1 fruit fly cellular context compared by ENCODE assay signal in the genomic region with DNA sequence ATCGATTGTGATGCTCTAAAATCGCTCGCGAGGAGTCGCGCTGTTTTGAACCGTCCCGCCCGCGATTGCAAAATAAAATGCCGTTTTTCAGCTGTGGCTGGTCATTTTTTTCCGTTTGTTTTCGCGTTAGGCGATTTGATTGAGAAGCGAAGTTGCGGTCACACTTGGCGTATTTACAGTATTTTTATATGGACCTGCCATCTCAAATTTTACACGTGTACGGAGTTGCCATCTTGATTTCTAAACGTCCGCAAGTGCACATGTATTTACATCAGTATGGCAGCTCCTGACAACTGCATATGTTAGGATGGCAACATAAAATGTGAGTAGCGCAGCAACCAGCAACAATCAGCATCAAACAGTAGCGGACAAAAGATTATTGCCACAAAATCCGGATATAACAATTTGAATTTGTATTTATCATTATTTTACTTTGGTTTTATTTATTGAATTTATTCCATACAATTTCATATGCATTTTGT.
TF ChIP-seq lines count a peak whose summit lies in the region.

A gene (minus strand): TSS at position 82 of the 482 bp plus-strand sequence.

TF ChIP-seq in whole organism, embryonic, 481 proteins besides CTCF, POLR2A, EP300 and RAD21 (continued from another document and continues in another):
- TF ChIP-seq sug (tag; optimal IDR thresholded peaks at IDR 0.05; lab: Kevin White, UChicago): peak; percentile 93
- peak; percentile 91 for TF ChIP-seq CG12299 (tag; optimal IDR thresholded peaks at IDR 0.05; lab: Kevin White, UChicago)
- peak; percentile 93 for TF ChIP-seq CG4282 (GFP tag; optimal IDR thresholded peaks at IDR 0.05; lab: Kevin White, UChicago)
- TF ChIP-seq run (tag; optimal IDR thresholded peaks at IDR 0.05; lab: Kevin White, UChicago): peak; percentile 80
- peak; percentile 94 for TF ChIP-seq cato (GFP tag; optimal IDR thresholded peaks at IDR 0.05; lab: Kevin White, UChicago; ENCODE audit: borderline replicate concordance)
- TF ChIP-seq Nf-YA (GFP tag; IDR thresholded peaks at IDR 0.05; lab: Robert Waterston, UW): no peak
- TF ChIP-seq CG6689 (GFP tag; IDR thresholded peaks at IDR 0.05; lab: Robert Waterston, UW): no peak
- TF ChIP-seq CG10274 (GFP tag; optimal IDR thresholded peaks at IDR 0.05; lab: Kevin White, UChicago): peak; percentile 71
- no peak for TF ChIP-seq crol (GFP tag; IDR thresholded peaks at IDR 0.05; lab: Robert Waterston, UW)
- TF ChIP-seq Taf1 (GFP tag; IDR thresholded peaks at IDR 0.05; lab: Robert Waterston, UW): no peak
- TF ChIP-seq caup (GFP tag; optimal IDR thresholded peaks at IDR 0.05; lab: Kevin White, UChicago; ENCODE audit: severe bottlenecking): peak; percentile 98
- TF ChIP-seq sima (GFP tag; optimal IDR thresholded peaks at IDR 0.05; lab: Kevin White, UChicago): peak; percentile 81
- TF ChIP-seq Med (GFP tag; lab: Kevin White, UChicago): peak; percentile 99
- peak; percentile 95 for TF ChIP-seq luna (GFP tag; optimal IDR thresholded peaks at IDR 0.05; lab: Kevin White, UChicago)
- no peak for TF ChIP-seq Dbx (GFP tag; IDR thresholded peaks at IDR 0.05; lab: Robert Waterston, UW)
- no peak for TF ChIP-seq slbo (GFP tag; IDR thresholded peaks at IDR 0.05; lab: Robert Waterston, UW)
- TF ChIP-seq CG8944 (GFP tag; optimal IDR thresholded peaks at IDR 0.05; lab: Kevin White, UChicago): peak; percentile 94
- TF ChIP-seq tll (GFP tag; optimal IDR thresholded peaks at IDR 0.05; lab: Kevin White, UChicago): peak in 1 of 2 experiments; percentile 46
- no peak for TF ChIP-seq jigr1 (GFP tag; IDR thresholded peaks at IDR 0.05; lab: Robert Waterston, UW)
- no peak for TF ChIP-seq vvl (GFP tag; IDR thresholded peaks at IDR 0.05; lab: Robert Waterston, UW)
- peak; percentile 97 for TF ChIP-seq CG18619 (GFP tag; optimal IDR thresholded peaks at IDR 0.05; lab: Kevin White, UChicago)
- peak; percentile 96 for TF ChIP-seq Bteb2 (GFP tag; optimal IDR thresholded peaks at IDR 0.05; lab: Kevin White, UChicago)
- TF ChIP-seq ro (GFP tag; IDR thresholded peaks at IDR 0.05; lab: Robert Waterston, UW): no peak
- TF ChIP-seq hbn (GFP tag; IDR thresholded peaks at IDR 0.05; lab: Robert Waterston, UW; ENCODE audit: partially characterized antibody): no peak
- TF ChIP-seq CG13287 (GFP tag; IDR thresholded peaks at IDR 0.05; lab: Robert Waterston, UW; ENCODE audit: partially characterized antibody): no peak
- peak; percentile 91 for TF ChIP-seq CG4617 (GFP tag; optimal IDR thresholded peaks at IDR 0.05; lab: Kevin White, UChicago; ENCODE audit: borderline replicate concordance)
- TF ChIP-seq CG12155 (GFP tag; optimal IDR thresholded peaks at IDR 0.05; lab: Kevin White, UChicago): peak; percentile 92
- peak; percentile 87 for TF ChIP-seq ab (GFP tag; optimal IDR thresholded peaks at IDR 0.05; lab: Kevin White, UChicago)
- TF ChIP-seq btn (GFP tag; optimal IDR thresholded peaks at IDR 0.05; lab: Kevin White, UChicago): peak; percentile 84
- TF ChIP-seq Lhr (GFP tag; optimal IDR thresholded peaks at IDR 0.05; lab: Kevin White, UChicago): peak; percentile 100
- TF ChIP-seq CG18476 (GFP tag; optimal IDR thresholded peaks at IDR 0.05; lab: Kevin White, UChicago): peak; percentile 77
- peak; percentile 97 for TF ChIP-seq CG8089 (GFP tag; optimal IDR thresholded peaks at IDR 0.05; lab: Kevin White, UChicago)
- no peak for TF ChIP-seq CG4730 (GFP tag; IDR thresholded peaks at IDR 0.05; lab: Robert Waterston, UW)
- peak; percentile 96 for TF ChIP-seq CG13775 (GFP tag; optimal IDR thresholded peaks at IDR 0.05; lab: Kevin White, UChicago)
- TF ChIP-seq CG10979 (tag; optimal IDR thresholded peaks at IDR 0.05; lab: Kevin White, UChicago): peak; percentile 77
- peak; percentile 82 for TF ChIP-seq nerfin-1 (tag; optimal IDR thresholded peaks at IDR 0.05; lab: Kevin White, UChicago)
- peak; percentile 70 for TF ChIP-seq CG8359 (GFP tag; optimal IDR thresholded peaks at IDR 0.05; lab: Kevin White, UChicago; ENCODE audit: borderline replicate concordance)
- peak; percentile 91 for TF ChIP-seq ewg (GFP tag; optimal IDR thresholded peaks at IDR 0.05; lab: Kevin White, UChicago)
- TF ChIP-seq CG10267 (tag; optimal IDR thresholded peaks at IDR 0.05; lab: Kevin White, UChicago): peak; percentile 88
- peak; percentile 82 for TF ChIP-seq CG14965 (GFP tag; optimal IDR thresholded peaks at IDR 0.05; lab: Kevin White, UChicago; ENCODE audit: borderline replicate concordance)
- no peak for TF ChIP-seq ranshi (GFP tag; IDR thresholded peaks at IDR 0.05; lab: Robert Waterston, UW)
- peak; percentile 66 for TF ChIP-seq CG6654 (GFP tag; optimal IDR thresholded peaks at IDR 0.05; lab: Kevin White, UChicago)
- peak; percentile 93 for TF ChIP-seq CG16815 (GFP tag; optimal IDR thresholded peaks at IDR 0.05; lab: Kevin White, UChicago)
- TF ChIP-seq Gug (GFP tag; IDR thresholded peaks at IDR 0.05; lab: Robert Waterston, UW): peak; percentile 95
- TF ChIP-seq nerfin-2 (GFP tag; IDR thresholded peaks at IDR 0.05; lab: Robert Waterston, UW; ENCODE audit: partially characterized antibody): no peak
- TF ChIP-seq bsh (GFP tag; optimal IDR thresholded peaks at IDR 0.05; lab: Kevin White, UChicago): peak in 1 of 2 experiments; percentile 93
- TF ChIP-seq slou (GFP tag; optimal IDR thresholded peaks at IDR 0.05; lab: Kevin White, UChicago): peak; percentile 98
- no peak for TF ChIP-seq ssp (GFP tag; IDR thresholded peaks at IDR 0.05; lab: Robert Waterston, UW)
- TF ChIP-seq GATAe (GFP tag; conservative IDR thresholded peaks at IDR 0.05; lab: Robert Waterston, UW): no peak
- TF ChIP-seq CG30431 (GFP tag; optimal IDR thresholded peaks at IDR 0.05; lab: Kevin White, UChicago): peak; percentile 96
- TF ChIP-seq CG1529 (GFP tag; optimal IDR thresholded peaks at IDR 0.05; lab: Kevin White, UChicago): peak; percentile 90
- TF ChIP-seq crc (GFP tag; optimal IDR thresholded peaks at IDR 0.05; lab: Kevin White, UChicago): peak; percentile 93
- TF ChIP-seq CG9932 (GFP tag; IDR thresholded peaks at IDR 0.05; lab: Robert Waterston, UW): no peak
- TF ChIP-seq CG18764 (GFP tag; optimal IDR thresholded peaks at IDR 0.05; lab: Kevin White, UChicago): peak; percentile 93
- TF ChIP-seq CG4404 (GFP tag; IDR thresholded peaks at IDR 0.05; lab: Robert Waterston, UW): no peak
- TF ChIP-seq CG7372 (GFP tag; IDR thresholded peaks at IDR 0.05; lab: Robert Waterston, UW): no peak
- no peak for TF ChIP-seq Poxn (GFP tag; IDR thresholded peaks at IDR 0.05; lab: Robert Waterston, UW)
- no peak for TF ChIP-seq CG31224 (GFP tag; IDR thresholded peaks at IDR 0.05; lab: Robert Waterston, UW)
- peak in 1 of 3 experiments; percentile 65 for TF ChIP-seq lola (GFP tag; optimal IDR thresholded peaks at IDR 0.05; lab: Kevin White, UChicago)
- TF ChIP-seq croc (GFP tag; conservative IDR thresholded peaks at IDR 0.05; lab: Robert Waterston, UW): peak; percentile 84
- TF ChIP-seq eve (GFP tag; optimal IDR thresholded peaks at IDR 0.05; lab: Kevin White, UChicago): no peak
- peak; percentile 90 for TF ChIP-seq CG4707 (GFP tag; optimal IDR thresholded peaks at IDR 0.05; lab: Kevin White, UChicago)
- no peak for TF ChIP-seq CG11456 (GFP tag; IDR thresholded peaks at IDR 0.05; lab: Robert Waterston, UW)
- peak; percentile 93 for TF ChIP-seq az2 (GFP tag; optimal IDR thresholded peaks at IDR 0.05; lab: Kevin White, UChicago)
- peak; percentile 97 for TF ChIP-seq NC2β (GFP tag; optimal IDR thresholded peaks at IDR 0.05; lab: Kevin White, UChicago)
- TF ChIP-seq Six4 (GFP tag; optimal IDR thresholded peaks at IDR 0.05; lab: Kevin White, UChicago): peak; percentile 89
- TF ChIP-seq onecut (GFP tag; IDR thresholded peaks at IDR 0.05; lab: Robert Waterston, UW): peak; percentile 88
- peak; percentile 96 for TF ChIP-seq CG2120 (GFP tag; optimal IDR thresholded peaks at IDR 0.05; lab: Kevin White, UChicago)
- peak; percentile 98 for TF ChIP-seq HmgZ (tag; optimal IDR thresholded peaks at IDR 0.05; lab: Kevin White, UChicago)
- peak; percentile 91 for TF ChIP-seq CG3281 (GFP tag; optimal IDR thresholded peaks at IDR 0.05; lab: Kevin White, UChicago)
- TF ChIP-seq dan (GFP tag; IDR thresholded peaks at IDR 0.05; lab: Robert Waterston, UW): no peak
- peak; percentile 95 for TF ChIP-seq CG18599 (GFP tag; optimal IDR thresholded peaks at IDR 0.05; lab: Kevin White, UChicago)
- no peak for TF ChIP-seq CG17361 (GFP tag; IDR thresholded peaks at IDR 0.05; lab: Robert Waterston, UW)
- no peak for TF ChIP-seq CG6175 (GFP tag; IDR thresholded peaks at IDR 0.05; lab: Robert Waterston, UW)
- peak; percentile 97 for TF ChIP-seq CHES-1-like (GFP tag; optimal IDR thresholded peaks at IDR 0.05; lab: Kevin White, UChicago)
- TF ChIP-seq mirr (GFP tag; optimal IDR thresholded peaks at IDR 0.05; lab: Kevin White, UChicago): peak; percentile 98
- peak; percentile 80 for TF ChIP-seq CG2678 (tag; optimal IDR thresholded peaks at IDR 0.05; lab: Kevin White, UChicago)
- TF ChIP-seq ATbp (GFP tag; optimal IDR thresholded peaks at IDR 0.05; lab: Kevin White, UChicago): peak; percentile 95
- peak; percentile 96 for TF ChIP-seq emc (GFP tag; optimal IDR thresholded peaks at IDR 0.05; lab: Kevin White, UChicago)
- TF ChIP-seq maf-S (GFP tag; optimal IDR thresholded peaks at IDR 0.05; lab: Kevin White, UChicago): peak; percentile 97
- TF ChIP-seq Sin3A (optimal IDR thresholded peaks at IDR 0.05; lab: Kevin White, UChicago): peak; percentile 48
- TF ChIP-seq CG10321 (GFP tag; IDR thresholded peaks at IDR 0.05; lab: Robert Waterston, UW): no peak
- TF ChIP-seq amos (GFP tag; IDR thresholded peaks at IDR 0.05; lab: Robert Waterston, UW; ENCODE audit: partially characterized antibody): no peak
- peak; percentile 69 for TF ChIP-seq Nf-YC (tag; optimal IDR thresholded peaks at IDR 0.05; lab: Kevin White, UChicago)
- peak; percentile 90 for TF ChIP-seq tin (GFP tag; optimal IDR thresholded peaks at IDR 0.05; lab: Kevin White, UChicago)
- TF ChIP-seq Mrtf (GFP tag; IDR thresholded peaks at IDR 0.05; lab: Robert Waterston, UW): no peak
- TF ChIP-seq Tbp (GFP tag; optimal IDR thresholded peaks at IDR 0.05; lab: Kevin White, UChicago): no peak
- no peak for TF ChIP-seq CG6791 (GFP tag; IDR thresholded peaks at IDR 0.05; lab: Robert Waterston, UW; ENCODE audit: partially characterized antibody)
- no peak for TF ChIP-seq bbx (GFP tag; IDR thresholded peaks at IDR 0.05; lab: Robert Waterston, UW; ENCODE audit: partially characterized antibody)
- TF ChIP-seq Fer3 (tag; optimal IDR thresholded peaks at IDR 0.05; lab: Kevin White, UChicago): peak; percentile 94
- TF ChIP-seq C15 (GFP tag; IDR thresholded peaks at IDR 0.05; lab: Robert Waterston, UW): no peak
- peak; percentile 55 for TF ChIP-seq Sry-β (GFP tag; optimal IDR thresholded peaks at IDR 0.05; lab: Kevin White, UChicago)
- peak; percentile 97 for TF ChIP-seq da (GFP tag; optimal IDR thresholded peaks at IDR 0.05; lab: Kevin White, UChicago)
- no peak for TF ChIP-seq CG32772 (GFP tag; IDR thresholded peaks at IDR 0.05; lab: Robert Waterston, UW)
- peak; percentile 95 for TF ChIP-seq eyg (GFP tag; optimal IDR thresholded peaks at IDR 0.05; lab: Kevin White, UChicago)
- TF ChIP-seq Elba2 (GFP tag; optimal IDR thresholded peaks at IDR 0.05; lab: Kevin White, UChicago): peak; percentile 85
- no peak for TF ChIP-seq CG5953 (GFP tag; IDR thresholded peaks at IDR 0.05; lab: Robert Waterston, UW)
- peak; percentile 86 for TF ChIP-seq CG12104 (GFP tag; optimal IDR thresholded peaks at IDR 0.05; lab: Kevin White, UChicago)
- no peak for TF ChIP-seq sim (GFP tag; IDR thresholded peaks at IDR 0.05; lab: Robert Waterston, UW)
- TF ChIP-seq inv (GFP tag; IDR thresholded peaks at IDR 0.05; lab: Robert Waterston, UW; ENCODE audit: partially characterized antibody): no peak
- no peak for TF ChIP-seq ato (GFP tag; IDR thresholded peaks at IDR 0.05; lab: Robert Waterston, UW; ENCODE audit: partially characterized antibody)
- peak; percentile 95 for TF ChIP-seq CG12391 (tag; optimal IDR thresholded peaks at IDR 0.05; lab: Kevin White, UChicago)
- TF ChIP-seq CG4820 (GFP tag; optimal IDR thresholded peaks at IDR 0.05; lab: Kevin White, UChicago): peak; percentile 91
- TF ChIP-seq exex (tag; optimal IDR thresholded peaks at IDR 0.05; lab: Kevin White, UChicago): peak; percentile 70
- TF ChIP-seq CG5245 (GFP tag; optimal IDR thresholded peaks at IDR 0.05; lab: Kevin White, UChicago): peak; percentile 81
- TF ChIP-seq Ravus (GFP tag; IDR thresholded peaks at IDR 0.05; lab: Robert Waterston, UW): no peak
- peak; percentile 88 for TF ChIP-seq CG8388 (GFP tag; optimal IDR thresholded peaks at IDR 0.05; lab: Kevin White, UChicago)
- TF ChIP-seq Lpt (GFP tag; optimal IDR thresholded peaks at IDR 0.05; lab: Kevin White, UChicago): no peak
- TF ChIP-seq fd96Cb (tag; optimal IDR thresholded peaks at IDR 0.05; lab: Kevin White, UChicago): peak; percentile 82
- TF ChIP-seq CG42726 (GFP tag; IDR thresholded peaks at IDR 0.05; lab: Robert Waterston, UW; ENCODE audit: partially characterized antibody): no peak
- peak; percentile 97 for TF ChIP-seq CG12942 (GFP tag; optimal IDR thresholded peaks at IDR 0.05; lab: Kevin White, UChicago)
- peak; percentile 95 for TF ChIP-seq trh (GFP tag; optimal IDR thresholded peaks at IDR 0.05; lab: Kevin White, UChicago)
- peak; percentile 88 for TF ChIP-seq NK7.1 (GFP tag; optimal IDR thresholded peaks at IDR 0.05; lab: Kevin White, UChicago)
- peak; percentile 92 for TF ChIP-seq CG15011 (GFP tag; optimal IDR thresholded peaks at IDR 0.05; lab: Kevin White, UChicago)
- TF ChIP-seq Ptx1 (GFP tag; IDR thresholded peaks at IDR 0.05; lab: Robert Waterston, UW): no peak
- TF ChIP-seq CG7271 (tag; optimal IDR thresholded peaks at IDR 0.05; lab: Kevin White, UChicago): peak; percentile 92
- no peak for TF ChIP-seq otp (GFP tag; IDR thresholded peaks at IDR 0.05; lab: Robert Waterston, UW)
- TF ChIP-seq CG17359 (tag; optimal IDR thresholded peaks at IDR 0.05; lab: Kevin White, UChicago): peak; percentile 92
- no peak for TF ChIP-seq lmd (GFP tag; IDR thresholded peaks at IDR 0.05; lab: Robert Waterston, UW)
- no peak for TF ChIP-seq chm (GFP tag; IDR thresholded peaks at IDR 0.05; lab: Robert Waterston, UW)
- TF ChIP-seq CG32532 (GFP tag; IDR thresholded peaks at IDR 0.05; lab: Robert Waterston, UW): no peak
- TF ChIP-seq CG4328 (GFP tag; optimal IDR thresholded peaks at IDR 0.05; lab: Kevin White, UChicago): peak; percentile 94
- peak; percentile 58 for TF ChIP-seq CG30020 (tag; optimal IDR thresholded peaks at IDR 0.05; lab: Kevin White, UChicago)
- peak; percentile 96 for TF ChIP-seq bcd (GFP tag; optimal IDR thresholded peaks at IDR 0.05; lab: Kevin White, UChicago)
- peak; percentile 88 for TF ChIP-seq CG2712 (tag; optimal IDR thresholded peaks at IDR 0.05; lab: Kevin White, UChicago)
- TF ChIP-seq sr (GFP tag; IDR thresholded peaks at IDR 0.05; lab: Robert Waterston, UW): no peak
- TF ChIP-seq sens-2 (GFP tag; IDR thresholded peaks at IDR 0.05; lab: Robert Waterston, UW): no peak
